Worm (Caenorhabditis elegans): ENCODE measurements around the gene H25P19.1.

DNA sequence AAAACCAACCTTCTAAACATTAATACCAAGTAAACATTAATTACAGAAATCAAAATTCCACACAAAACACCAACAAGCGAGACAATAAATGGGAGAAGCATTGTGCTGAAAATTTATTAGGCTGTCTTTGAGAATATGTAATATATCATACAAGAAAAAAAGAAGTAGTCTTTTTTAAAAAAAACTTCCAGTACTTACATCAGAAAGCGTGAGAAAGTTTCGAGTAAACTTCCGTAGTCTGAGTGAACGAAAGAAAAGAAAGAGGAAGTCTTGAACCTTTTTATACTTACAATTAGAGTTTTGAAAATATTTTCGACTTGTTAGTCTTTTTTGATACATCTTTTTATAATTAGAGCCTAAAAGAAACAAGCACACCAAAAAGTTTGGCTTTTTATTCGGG, 32.2 kb downstream of the H25P19.1 start, which contains the start of gene srbc-40:
- TF ChIP-seq him-1 (tag; optimal IDR thresholded peaks at IDR 0.05) (no peak), W03F9.2 (tag; optimal IDR thresholded peaks at IDR 0.05) (no peak), dao-5 (tag; optimal IDR thresholded peaks at IDR 0.05) (no peak)

Data from whole organism, L4/young adult.